Worm (Caenorhabditis elegans) whole organism, young adult: ENCODE results near the gene Y41D4B.14.

Source experiments
- B0261.1 ChIP-seq: sonication (generic microtip); optimal IDR thresholded peaks from 2 replicates; lab custom pipeline; 2016; ENCODE audit warnings: mild to moderate bottlenecking, missing genetic modification characterization, moderate library complexity, missing compliant biosample characterization
- D2030.7 ChIP-seq: fragments of 200-800 bp; sonication (Bioruptor generic); IDR thresholded peaks from 2 replicates; pipeline ENCODE4 v1.3.6; 2022; ENCODE audit warnings: missing genetic modification reagents, missing genetic modification characterization, missing compliant biosample characterization
- F22D6.2 ChIP-seq: sonication (generic microtip); optimal IDR thresholded peaks from 2 replicates; lab custom pipeline; 2016; ENCODE audit warnings: mild to moderate bottlenecking, missing genetic modification characterization, missing compliant biosample characterization
- F37B4.10 ChIP-seq: fragments of 200-800 bp; sonication (Bioruptor generic); IDR thresholded peaks from 2 replicates; pipeline ENCODE4 v1.3.6; 2022; ENCODE audit warnings: missing genetic modification characterization, missing compliant biosample characterization
- F39B2.1 ChIP-seq: fragments of 200-800 bp; sonication (Bioruptor generic); IDR thresholded peaks from 2 replicates; pipeline ENCODE4 v1.3.6; 2022; ENCODE audit warnings: missing genetic modification reagents, missing genetic modification characterization, missing compliant biosample characterization
- F57A8.1 ChIP-seq: fragments of 200-800 bp; sonication (Bioruptor generic); optimal IDR thresholded peaks from 2 replicates; lab custom pipeline; 2018; ENCODE audit warnings: mild to moderate bottlenecking, missing genetic modification characterization, moderate library complexity, missing compliant biosample characterization
- F57C9.4 ChIP-seq: sonication (generic microtip); optimal IDR thresholded peaks from 2 replicates; lab custom pipeline; 2017; ENCODE audit warnings: mild to moderate bottlenecking, missing genetic modification characterization, missing compliant biosample characterization
- K12H6.12 ChIP-seq: fragments of 200-800 bp; sonication (Bioruptor generic); optimal IDR thresholded peaks from 2 replicates; lab custom pipeline; 2018; ENCODE audit warnings: mild to moderate bottlenecking, missing genetic modification characterization, missing compliant biosample characterization
- T26A5.8 ChIP-seq: sonication (generic microtip); optimal IDR thresholded peaks from 2 replicates; lab custom pipeline; 2016; ENCODE audit warnings: missing genetic modification characterization, missing compliant biosample characterization
- Y95B8A.8 ChIP-seq: fragments of 200-800 bp; sonication (Bioruptor generic); IDR thresholded peaks from 2 replicates; pipeline ENCODE4 v1.3.6; 2022; ENCODE audit warnings: missing genetic modification reagents, missing genetic modification characterization, missing compliant biosample characterization
- attf-5 ChIP-seq: fragments of 200-800 bp; sonication (Bioruptor generic); optimal IDR thresholded peaks from 2 replicates; lab custom pipeline; 2018; ENCODE audit warnings: mild to moderate bottlenecking, missing genetic modification characterization, missing compliant biosample characterization
- bed-1 ChIP-seq: fragments of 200-800 bp; sonication (Bioruptor generic); IDR thresholded peaks from 2 replicates; pipeline ENCODE4 v1.3.6; 2022; ENCODE audit warnings: missing genetic modification reagents, missing genetic modification characterization, missing compliant biosample characterization
- ccch-3 ChIP-seq: fragments of 200-800 bp; sonication (Bioruptor generic); optimal IDR thresholded peaks from 2 replicates; lab custom pipeline; 2018; ENCODE audit warnings: mild to moderate bottlenecking, missing genetic modification characterization, missing compliant biosample characterization
- cebp-1 ChIP-seq, 2 experiments: fragments of 200-800 bp in 1 of 2; sonication (Bioruptor generic) in 1 of 2; sonication (generic microtip) in 1 of 2; IDR thresholded peaks in 1 of 2; optimal IDR thresholded peaks in 1 of 2; 2 replicates each; pipeline versions ENCODE4 v1.3.6 to Lab custom; 2017 to 2022; ENCODE audit warnings: missing compliant biosample characterization in 2 of 2, missing genetic modification characterization in 2 of 2, mild to moderate bottlenecking in 1 of 2, missing genetic modification reagents in 1 of 2, moderate library complexity in 1 of 2
- cebp-2 ChIP-seq: fragments of 200-800 bp; sonication (Bioruptor generic); IDR thresholded peaks from 2 replicates; pipeline ENCODE4 v1.3.6; 2022; ENCODE audit warnings: missing genetic modification characterization, missing compliant biosample characterization
- ceh-100 ChIP-seq: fragments of 200-800 bp; sonication (Bioruptor generic); IDR thresholded peaks from 2 replicates; pipeline ENCODE4 v1.3.6; 2022; ENCODE audit warnings: missing genetic modification reagents, missing genetic modification characterization, missing compliant biosample characterization
- ceh-58 ChIP-seq: fragments of 200-800 bp; sonication (Bioruptor generic); IDR thresholded peaks from 2 replicates; pipeline ENCODE4 v1.3.6; 2022; ENCODE audit warnings: missing genetic modification characterization, missing compliant biosample characterization
- die-1 ChIP-seq: sonication (generic microtip); optimal IDR thresholded peaks from 2 replicates; lab custom pipeline; 2016; ENCODE audit warnings: missing genotype, mild to moderate bottlenecking, missing genetic modification characterization, missing compliant biosample characterization
- efl-1 ChIP-seq: fragments of 150-350 bp; optimal IDR thresholded peaks from 2 replicates; lab custom pipeline; 2014; ENCODE audit warnings: missing biosample characterization, missing genetic modification reagents, missing genetic modification characterization
- egl-44 ChIP-seq: fragments of 200-800 bp; sonication (Bioruptor generic); IDR thresholded peaks from 2 replicates; pipeline ENCODE4 v1.3.6; 2022; ENCODE audit warnings: missing genetic modification reagents, missing genetic modification characterization, missing compliant biosample characterization
- ekl-4 ChIP-seq: fragments of 200-800 bp; sonication (Bioruptor generic); IDR thresholded peaks from 2 replicates; pipeline ENCODE4 v1.3.6; 2022; ENCODE audit warnings: missing genetic modification reagents, missing genetic modification characterization, missing compliant biosample characterization
- ets-4 ChIP-seq: fragments of 200-800 bp; sonication (Bioruptor generic); optimal IDR thresholded peaks from 2 replicates; lab custom pipeline; 2018; ENCODE audit warnings: mild to moderate bottlenecking, missing genetic modification characterization, missing compliant biosample characterization
- gei-17 ChIP-seq: fragments of 200-800 bp; sonication (Bioruptor generic); optimal IDR thresholded peaks from 2 replicates; lab custom pipeline; 2018; ENCODE audit warnings: mild to moderate bottlenecking, missing genetic modification characterization, missing compliant biosample characterization
- hmg-1.2 ChIP-seq: fragments of 200-800 bp; sonication (Bioruptor generic); IDR thresholded peaks from 2 replicates; pipeline ENCODE4 v1.3.6; 2022; ENCODE audit warnings: missing genetic modification reagents, missing genetic modification characterization, missing compliant biosample characterization
- hsf-1 ChIP-seq: fragments of 200-800 bp; sonication (Bioruptor generic); IDR thresholded peaks from 2 replicates; pipeline ENCODE4 v1.3.6; 2022; ENCODE audit warnings: missing genetic modification reagents, missing genetic modification characterization, missing compliant biosample characterization
- lag-1 ChIP-seq: fragments of 200-800 bp; sonication (Bioruptor generic); IDR thresholded peaks from 2 replicates; pipeline ENCODE4 v1.3.6; 2022; ENCODE audit warnings: missing genetic modification reagents, missing genetic modification characterization, missing compliant biosample characterization
- lin-26 ChIP-seq: fragments of 200-800 bp; sonication (Bioruptor generic); IDR thresholded peaks from 2 replicates; pipeline ENCODE4 v1.3.6; 2022; ENCODE audit warnings: missing genetic modification reagents, missing genetic modification characterization, missing compliant biosample characterization
- lin-35 ChIP-seq, 3 experiments: fragments of 150-350 bp in 2 of 3; sonication (generic microtip) in 1 of 3; optimal IDR thresholded peaks; 2 replicates each; lab custom pipeline; 2014 to 2018; ENCODE audit warnings: missing biosample characterization in 3 of 3, missing genetic modification characterization in 3 of 3, missing genetic modification reagents in 3 of 3
- lin-54 ChIP-seq: fragments of 200-800 bp; sonication (Bioruptor generic); optimal IDR thresholded peaks from 2 replicates; lab custom pipeline; 2018; ENCODE audit warnings: mild to moderate bottlenecking, missing genetic modification characterization, missing compliant biosample characterization
- lsy-27 ChIP-seq: sonication (generic microtip); optimal IDR thresholded peaks from 2 replicates; lab custom pipeline; 2017; ENCODE audit warnings: missing genetic modification characterization, mild to moderate bottlenecking, missing compliant biosample characterization, antibody characterized with exemption, missing genotype, borderline replicate concordance; ENCODE audit not compliant: insufficient read depth
- madf-3 ChIP-seq: fragments of 200-800 bp; sonication (Bioruptor generic); IDR thresholded peaks from 2 replicates; pipeline ENCODE4 v1.3.6; 2022; ENCODE audit warnings: missing genetic modification reagents, missing genetic modification characterization, missing compliant biosample characterization
- mel-28 ChIP-seq: sonication (generic microtip); optimal IDR thresholded peaks from 2 replicates; lab custom pipeline; 2016; ENCODE audit warnings: borderline replicate concordance, mild to moderate bottlenecking, missing genetic modification characterization, missing compliant biosample characterization
- mes-4 ChIP-seq: sonication (generic microtip); optimal IDR thresholded peaks from 2 replicates; lab custom pipeline; 2016; ENCODE audit warnings: missing genotype, missing genetic modification characterization, missing compliant biosample characterization
- mxl-1 ChIP-seq: sonication (generic microtip); optimal IDR thresholded peaks from 2 replicates; lab custom pipeline; 2016; ENCODE audit warnings: missing genetic modification characterization, missing compliant biosample characterization
- nfya-2 ChIP-seq: fragments of 200-800 bp; sonication (Bioruptor generic); IDR thresholded peaks from 2 replicates; pipeline ENCODE4 v1.3.6; 2022; ENCODE audit warnings: missing genetic modification reagents, missing genetic modification characterization, missing compliant biosample characterization
- nhr-80 ChIP-seq: sonication (generic microtip); optimal IDR thresholded peaks from 2 replicates; lab custom pipeline; 2016; ENCODE audit warnings: missing genetic modification characterization, missing compliant biosample characterization
- nhr-90 ChIP-seq: sonication (generic microtip); optimal IDR thresholded peaks from 2 replicates; lab custom pipeline; 2016; ENCODE audit warnings: missing genotype, mild to moderate bottlenecking, missing genetic modification characterization, missing compliant biosample characterization
- rcor-1 ChIP-seq: fragments of 200-800 bp; sonication (Bioruptor generic); IDR thresholded peaks from 2 replicates; pipeline ENCODE4 v1.3.6; 2022; ENCODE audit warnings: missing genetic modification reagents, missing genetic modification characterization, missing compliant biosample characterization
- repo-1 ChIP-seq: sonication (generic microtip); optimal IDR thresholded peaks from 2 replicates; lab custom pipeline; 2017; ENCODE audit warnings: mild to moderate bottlenecking, missing genetic modification characterization, missing compliant biosample characterization
- snpc-1.1 ChIP-seq: sonication (generic microtip); optimal IDR thresholded peaks from 2 replicates; lab custom pipeline; 2017; ENCODE audit warnings: missing genetic modification characterization, mild to moderate bottlenecking, missing compliant biosample characterization, antibody characterized with exemption, moderate library complexity, missing genotype, missing genetic modification reagents; ENCODE audit not compliant: insufficient read depth
- snpc-1.3 ChIP-seq: sonication (generic microtip); optimal IDR thresholded peaks from 2 replicates; lab custom pipeline; 2017; ENCODE audit warnings: missing genetic modification characterization, mild to moderate bottlenecking, missing compliant biosample characterization, antibody characterized with exemption, moderate library complexity, missing genotype, missing genetic modification reagents; ENCODE audit not compliant: insufficient read depth
- snpc-3.4 ChIP-seq: sonication (generic microtip); optimal IDR thresholded peaks from 2 replicates; lab custom pipeline; 2017; ENCODE audit warnings: missing genetic modification characterization, mild to moderate bottlenecking, missing compliant biosample characterization, antibody characterized with exemption, moderate library complexity, missing genotype, missing genetic modification reagents
- somi-1 ChIP-seq: fragments of 200-800 bp; sonication (Bioruptor generic); optimal IDR thresholded peaks from 2 replicates; lab custom pipeline; 2018; ENCODE audit warnings: mild to moderate bottlenecking, missing genetic modification characterization, missing compliant biosample characterization
- tbx-9 ChIP-seq: sonication (generic microtip); optimal IDR thresholded peaks from 2 replicates; lab custom pipeline; 2016; ENCODE audit warnings: borderline replicate concordance, missing genetic modification characterization, inconsistent platforms, missing compliant biosample characterization
- unc-130 ChIP-seq: sonication (generic microtip); optimal IDR thresholded peaks from 2 replicates; lab custom pipeline; 2016; ENCODE audit warnings: missing genetic modification reagents, missing genetic modification characterization, missing compliant biosample characterization
- xnd-1 ChIP-seq: sonication (generic microtip); optimal IDR thresholded peaks from 2 replicates; lab custom pipeline; 2016; ENCODE audit warnings: missing genotype, missing genetic modification reagents, missing genetic modification characterization, missing compliant biosample characterization
- zfh-2 ChIP-seq: fragments of 200-800 bp; sonication (Bioruptor generic); conservative IDR thresholded peaks from 2 replicates; pipeline ENCODE4 v1.3.6; 2022; ENCODE audit warnings: missing genetic modification reagents, missing genetic modification characterization, missing compliant biosample characterization
- ztf-28 ChIP-seq: fragments of 200-800 bp; sonication (Bioruptor generic); IDR thresholded peaks from 2 replicates; pipeline ENCODE4 v1.3.6; 2022; ENCODE audit warnings: missing genetic modification reagents, missing genetic modification characterization, missing compliant biosample characterization

Gene Y41D4B.14

DNA sequence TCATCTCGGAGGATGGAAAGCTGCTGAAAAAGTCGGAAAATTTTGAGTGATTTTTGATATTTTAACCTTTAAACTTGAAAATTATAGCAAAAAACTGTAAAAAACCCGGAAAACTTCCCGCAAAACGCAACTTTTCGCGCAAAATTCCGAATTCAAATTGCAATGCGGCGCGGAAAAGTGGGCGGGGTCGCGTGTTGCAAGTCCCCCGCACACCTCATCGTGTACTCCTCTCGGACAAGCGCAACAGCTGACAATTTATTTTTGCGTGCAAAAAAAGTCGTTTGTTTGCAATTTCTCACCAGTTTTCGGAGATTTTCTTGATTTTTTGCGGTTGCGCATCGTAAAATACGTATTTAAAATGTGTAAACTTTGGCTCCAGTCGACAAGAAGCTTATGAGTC, 19.0 kb downstream of the Y41D4B.14 start, which contains the start of gene npp-8 (continued):
- peak; percentile 31 for TF ChIP-seq F22D6.2
- TF ChIP-seq F57A8.1: no peak
- peak; percentile 83 for TF ChIP-seq snpc-1.3 (tag; lab: Kevin White, UChicago)
- TF ChIP-seq tbx-9: no peak
- peak; percentile 93 for TF ChIP-seq efl-1 (GFP tag; lab: Kevin White, UChicago)
- TF ChIP-seq madf-3 (GFP tag; lab: Robert Waterston, UW): peak; percentile 75; the same call in 1 of the 2 replicates
- peak; percentile 70 for TF ChIP-seq hmg-1.2 (GFP tag; lab: Robert Waterston, UW)
- TF ChIP-seq mel-28: peak; percentile 25
- peak; percentile 91 for TF ChIP-seq Y95B8A.8 (GFP tag; lab: Robert Waterston, UW)
- TF ChIP-seq nfya-2 (GFP tag; lab: Robert Waterston, UW): no peak
- peak; percentile 50 for TF ChIP-seq nhr-80 (tag; lab: Kevin White, UChicago)
- no peak for TF ChIP-seq lsy-27 (tag; lab: Kevin White, UChicago)
- TF ChIP-seq nhr-90 (tag; lab: Kevin White, UChicago): peak; percentile 24
- peak; percentile 59; the same call in 1 of the 2 replicates for TF ChIP-seq egl-44 (GFP tag; lab: Robert Waterston, UW)
- TF ChIP-seq snpc-1.1 (tag; lab: Kevin White, UChicago): peak; percentile 38
- no peak for TF ChIP-seq ceh-58 (GFP tag; lab: Robert Waterston, UW)
- no peak for TF ChIP-seq F39B2.1 (GFP tag; lab: Robert Waterston, UW)
- TF ChIP-seq snpc-3.4: peak; percentile 58
- peak; percentile 20 for TF ChIP-seq ets-4 (GFP tag; lab: Kevin White, UChicago)
- peak; percentile 34 for TF ChIP-seq gei-17 (GFP tag; lab: Kevin White, UChicago)
- TF ChIP-seq lin-54: peak; percentile 96
- TF ChIP-seq mxl-1: no peak
- TF ChIP-seq unc-130 (GFP tag; lab: Kevin White, UChicago): peak; percentile 83
- TF ChIP-seq somi-1 (GFP tag; lab: Kevin White, UChicago): peak; percentile 14
- peak; percentile 89 for TF ChIP-seq ceh-100 (GFP tag; lab: Robert Waterston, UW)
- peak; percentile 74 for TF ChIP-seq xnd-1 (tag; lab: Kevin White, UChicago)
- peak; percentile 73 for TF ChIP-seq repo-1 (tag; lab: Kevin White, UChicago)
- TF ChIP-seq D2030.7 (GFP tag; lab: Robert Waterston, UW): peak; percentile 91
- TF ChIP-seq zfh-2: peak; percentile 83
- peak; percentile 58 for TF ChIP-seq hsf-1 (GFP tag; lab: Robert Waterston, UW)
- peak; percentile 67; the same call in 1 of the 2 replicates for TF ChIP-seq ztf-28 (GFP tag; lab: Robert Waterston, UW)
- peak; percentile 96 for TF ChIP-seq attf-5 (GFP tag; lab: Kevin White, UChicago)
- no peak for TF ChIP-seq F57C9.4 (tag; lab: Kevin White, UChicago)
- peak; percentile 19 for TF ChIP-seq die-1 (tag; lab: Kevin White, UChicago)
- peak; percentile 57; the same call in 1 of the 2 replicates for TF ChIP-seq lin-26 (GFP tag; lab: Robert Waterston, UW)
- peak; percentile 12 for TF ChIP-seq B0261.1 (tag; lab: Kevin White, UChicago)
- no peak for TF ChIP-seq ccch-3 (GFP tag; lab: Kevin White, UChicago)
- TF ChIP-seq F37B4.10: no peak
- TF ChIP-seq lag-1 (GFP tag; lab: Robert Waterston, UW): no peak
- peak; percentile 80 for TF ChIP-seq rcor-1
- TF ChIP-seq mes-4 (tag; lab: Kevin White, UChicago): no peak
- no peak for TF ChIP-seq bed-1
- TF ChIP-seq K12H6.12 (tag; lab: Kevin White, UChicago): peak; percentile 72
- TF ChIP-seq cebp-1 (GFP tag; IDR thresholded peaks at IDR 0.05; lab: Robert Waterston, UW): peak; percentile 42; the same call in 1 of the 2 replicates
- TF ChIP-seq cebp-1 (tag; optimal IDR thresholded peaks at IDR 0.05; lab: Kevin White, UChicago): peak; percentile 80
- TF ChIP-seq cebp-2 (GFP tag; lab: Robert Waterston, UW): no peak
- peak in 2 of 3 experiments; percentile 5 to 73 for TF ChIP-seq lin-35 (GFP tag; optimal IDR thresholded peaks at IDR 0.05; lab: Kevin White, UChicago)
- no peak for TF ChIP-seq T26A5.8 (tag; lab: Kevin White, UChicago)
- peak; percentile 80 for TF ChIP-seq ekl-4 (GFP tag; lab: Robert Waterston, UW)
